Worm (Caenorhabditis elegans) whole organism, young adult: ENCODE data around the gene F35E8.6.

Experiments
- B0019.2 ChIP-seq: fragments of 200-800 bp; sonication (Bioruptor generic); conservative IDR thresholded peaks from 2 replicates; pipeline ENCODE4 v1.3.6; 2022; ENCODE audit warnings: missing genetic modification reagents, missing genetic modification characterization, missing compliant biosample characterization
- B0035.1 ChIP-seq: sonication (generic microtip); optimal IDR thresholded peaks from 2 replicates; lab custom pipeline; 2016; ENCODE audit warnings: missing genetic modification characterization, mild to moderate bottlenecking, missing compliant biosample characterization, missing genotype, missing genetic modification reagents
- C06A6.2 ChIP-seq: fragments of 200-800 bp; sonication (Bioruptor generic); conservative IDR thresholded peaks from 2 replicates; pipeline ENCODE4 v1.3.6; 2022; ENCODE audit warnings: missing genetic modification characterization, missing compliant biosample characterization
- C17E4.6 ChIP-seq: fragments of 200-800 bp; sonication (Bioruptor generic); IDR thresholded peaks from 2 replicates; pipeline ENCODE4 v1.3.6; 2022; ENCODE audit warnings: missing genetic modification reagents, missing genetic modification characterization, missing compliant biosample characterization
- F22D6.2 ChIP-seq: sonication (generic microtip); optimal IDR thresholded peaks from 2 replicates; lab custom pipeline; 2016; ENCODE audit warnings: mild to moderate bottlenecking, missing genetic modification characterization, missing compliant biosample characterization
- F55B11.4 ChIP-seq: sonication (generic microtip); optimal IDR thresholded peaks from 2 replicates; lab custom pipeline; 2016; ENCODE audit warnings: missing compliant biosample characterization, missing genetic modification characterization, borderline replicate concordance; ENCODE audit not compliant: insufficient read depth
- K11D2.4 ChIP-seq: fragments of 200-800 bp; sonication (Bioruptor generic); IDR thresholded peaks from 2 replicates; pipeline ENCODE4 v1.3.6; 2022; ENCODE audit warnings: missing genetic modification reagents, missing genetic modification characterization, missing compliant biosample characterization
- Y53F4B.3 ChIP-seq: fragments of 200-800 bp; sonication (Bioruptor generic); IDR thresholded peaks from 2 replicates; pipeline ENCODE4 v1.3.6; 2022; ENCODE audit warnings: missing genetic modification reagents, missing genetic modification characterization, missing compliant biosample characterization
- Y67H2A.10 ChIP-seq: fragments of 200-800 bp; sonication (Bioruptor generic); conservative IDR thresholded peaks from 2 replicates; pipeline ENCODE4 v1.3.6; 2022; ENCODE audit warnings: missing genetic modification reagents, missing genetic modification characterization, missing compliant biosample characterization
- Y79H2A.3 ChIP-seq: fragments of 200-800 bp; sonication (Bioruptor generic); conservative IDR thresholded peaks from 2 replicates; pipeline ENCODE4 v1.3.6; 2022; ENCODE audit warnings: missing genetic modification reagents, missing genetic modification characterization, missing compliant biosample characterization
- Y95B8A.8 ChIP-seq: fragments of 200-800 bp; sonication (Bioruptor generic); IDR thresholded peaks from 2 replicates; pipeline ENCODE4 v1.3.6; 2022; ENCODE audit warnings: missing genetic modification reagents, missing genetic modification characterization, missing compliant biosample characterization
- akir-1 ChIP-seq: fragments of 200-800 bp; sonication (Bioruptor generic); optimal IDR thresholded peaks from 2 replicates; lab custom pipeline; 2018; ENCODE audit warnings: mild to moderate bottlenecking, missing genetic modification characterization, moderate library complexity, missing compliant biosample characterization
- athp-1 ChIP-seq: sonication (generic microtip); optimal IDR thresholded peaks from 2 replicates; lab custom pipeline; 2017; ENCODE audit warnings: mild to moderate bottlenecking, missing genetic modification characterization, missing compliant biosample characterization
- attf-5 ChIP-seq: fragments of 200-800 bp; sonication (Bioruptor generic); optimal IDR thresholded peaks from 2 replicates; lab custom pipeline; 2018; ENCODE audit warnings: mild to moderate bottlenecking, missing genetic modification characterization, missing compliant biosample characterization
- attf-6 ChIP-seq: fragments of 200-800 bp; sonication (Bioruptor generic); IDR thresholded peaks from 2 replicates; pipeline ENCODE4 v1.3.6; 2022; ENCODE audit warnings: missing genetic modification reagents, missing genetic modification characterization, missing compliant biosample characterization
- ceh-27 ChIP-seq: fragments of 200-800 bp; sonication (Bioruptor generic); optimal IDR thresholded peaks from 2 replicates; lab custom pipeline; 2018; ENCODE audit warnings: mild to moderate bottlenecking, missing genetic modification characterization, moderate library complexity, missing compliant biosample characterization
- ceh-58 ChIP-seq: fragments of 200-800 bp; sonication (Bioruptor generic); IDR thresholded peaks from 2 replicates; pipeline ENCODE4 v1.3.6; 2022; ENCODE audit warnings: missing genetic modification characterization, missing compliant biosample characterization
- ceh-91 ChIP-seq: fragments of 200-800 bp; sonication (Bioruptor generic); IDR thresholded peaks from 2 replicates; pipeline ENCODE4 v1.3.6; 2022; ENCODE audit warnings: missing genetic modification reagents, missing genetic modification characterization, missing compliant biosample characterization
- egl-18 ChIP-seq: fragments of 200-800 bp; sonication (Bioruptor generic); IDR thresholded peaks from 2 replicates; pipeline ENCODE4 v1.3.6; 2022; ENCODE audit warnings: missing genetic modification reagents, missing genetic modification characterization, missing compliant biosample characterization
- egrh-3 ChIP-seq: fragments of 200-800 bp; sonication (Bioruptor generic); IDR thresholded peaks from 2 replicates; pipeline ENCODE4 v1.3.6; 2022; ENCODE audit warnings: missing genetic modification reagents, missing genetic modification characterization, missing compliant biosample characterization
- hlh-26 ChIP-seq: fragments of 200-800 bp; sonication (Bioruptor generic); conservative IDR thresholded peaks from 2 replicates; pipeline ENCODE4 v1.3.6; 2022; ENCODE audit warnings: missing genetic modification reagents, missing genetic modification characterization, missing compliant biosample characterization
- hmg-1.2 ChIP-seq: fragments of 200-800 bp; sonication (Bioruptor generic); IDR thresholded peaks from 2 replicates; pipeline ENCODE4 v1.3.6; 2022; ENCODE audit warnings: missing genetic modification reagents, missing genetic modification characterization, missing compliant biosample characterization
- hsf-1 ChIP-seq: fragments of 200-800 bp; sonication (Bioruptor generic); IDR thresholded peaks from 2 replicates; pipeline ENCODE4 v1.3.6; 2022; ENCODE audit warnings: missing genetic modification reagents, missing genetic modification characterization, missing compliant biosample characterization
- lag-1 ChIP-seq: fragments of 200-800 bp; sonication (Bioruptor generic); IDR thresholded peaks from 2 replicates; pipeline ENCODE4 v1.3.6; 2022; ENCODE audit warnings: missing genetic modification reagents, missing genetic modification characterization, missing compliant biosample characterization
- lin-35 ChIP-seq, 3 experiments: fragments of 150-350 bp in 2 of 3; sonication (generic microtip) in 1 of 3; optimal IDR thresholded peaks; 2 replicates each; lab custom pipeline; 2014 to 2018; ENCODE audit warnings: missing biosample characterization in 3 of 3, missing genetic modification characterization in 3 of 3, missing genetic modification reagents in 3 of 3
- lin-54 ChIP-seq: fragments of 200-800 bp; sonication (Bioruptor generic); optimal IDR thresholded peaks from 2 replicates; lab custom pipeline; 2018; ENCODE audit warnings: mild to moderate bottlenecking, missing genetic modification characterization, missing compliant biosample characterization
- madf-3 ChIP-seq: fragments of 200-800 bp; sonication (Bioruptor generic); IDR thresholded peaks from 2 replicates; pipeline ENCODE4 v1.3.6; 2022; ENCODE audit warnings: missing genetic modification reagents, missing genetic modification characterization, missing compliant biosample characterization
- mes-4 ChIP-seq: sonication (generic microtip); optimal IDR thresholded peaks from 2 replicates; lab custom pipeline; 2016; ENCODE audit warnings: missing genotype, missing genetic modification characterization, missing compliant biosample characterization
- nfya-2 ChIP-seq: fragments of 200-800 bp; sonication (Bioruptor generic); IDR thresholded peaks from 2 replicates; pipeline ENCODE4 v1.3.6; 2022; ENCODE audit warnings: missing genetic modification reagents, missing genetic modification characterization, missing compliant biosample characterization
- nfyb-1 ChIP-seq: fragments of 200-800 bp; sonication (Bioruptor generic); IDR thresholded peaks from 2 replicates; pipeline ENCODE4 v1.3.6; 2022; ENCODE audit warnings: missing genetic modification reagents, missing genetic modification characterization, missing compliant biosample characterization
- nhr-179 ChIP-seq: sonication (generic microtip); optimal IDR thresholded peaks from 2 replicates; lab custom pipeline; 2016; ENCODE audit warnings: mild to moderate bottlenecking, missing genetic modification characterization, missing compliant biosample characterization
- nhr-27 ChIP-seq: fragments of 200-800 bp; sonication (Bioruptor generic); optimal IDR thresholded peaks from 2 replicates; lab custom pipeline; 2018; ENCODE audit warnings: mild to moderate bottlenecking, missing genetic modification characterization, moderate library complexity, missing compliant biosample characterization
- pbrm-1 ChIP-seq: fragments of 200-800 bp; sonication (Bioruptor generic); IDR thresholded peaks from 2 replicates; pipeline ENCODE4 v1.3.6; 2022; ENCODE audit warnings: missing genetic modification reagents, missing genetic modification characterization, missing compliant biosample characterization
- pha-4 ChIP-seq: fragments of 150-350 bp; sonication (generic microtip); optimal IDR thresholded peaks from 2 replicates; lab custom pipeline; 2014; ENCODE audit warnings: missing biosample characterization, missing genetic modification reagents, missing genetic modification characterization
- rcor-1 ChIP-seq: fragments of 200-800 bp; sonication (Bioruptor generic); IDR thresholded peaks from 2 replicates; pipeline ENCODE4 v1.3.6; 2022; ENCODE audit warnings: missing genetic modification reagents, missing genetic modification characterization, missing compliant biosample characterization
- sea-2 ChIP-seq: fragments of 200-800 bp; sonication (Bioruptor generic); IDR thresholded peaks from 2 replicates; pipeline ENCODE4 v1.3.6; 2022; ENCODE audit warnings: missing genetic modification characterization, missing compliant biosample characterization
- somi-1 ChIP-seq: fragments of 200-800 bp; sonication (Bioruptor generic); optimal IDR thresholded peaks from 2 replicates; lab custom pipeline; 2018; ENCODE audit warnings: mild to moderate bottlenecking, missing genetic modification characterization, missing compliant biosample characterization
- sptf-2 ChIP-seq: fragments of 200-800 bp; sonication (Bioruptor generic); optimal IDR thresholded peaks from 2 replicates; lab custom pipeline; 2018; ENCODE audit warnings: mild to moderate bottlenecking, missing genetic modification characterization, missing compliant biosample characterization
- tlf-1 ChIP-seq: fragments of 200-800 bp; sonication (Bioruptor generic); optimal IDR thresholded peaks from 2 replicates; lab custom pipeline; 2018; ENCODE audit warnings: mild to moderate bottlenecking, missing genetic modification characterization, missing compliant biosample characterization
- ztf-25 ChIP-seq: fragments of 200-800 bp; sonication (Bioruptor generic); IDR thresholded peaks from 2 replicates; pipeline ENCODE4 v1.3.6; 2022; ENCODE audit warnings: missing genetic modification reagents, missing genetic modification characterization, missing compliant biosample characterization

F35E8.6 gene

ce11 chrV:15891761-15892160, 20.2 kb upstream of the F35E8.6 start, which contains the start of gene T06C12.12 (continued):
- TF ChIP-seq athp-1 (tag; lab: Kevin White, UChicago) (no peak), ceh-58 (GFP tag; lab: Robert Waterston, UW) (no peak), nhr-27 (tag; lab: Kevin White, UChicago) (no peak)
- TF ChIP-seq, all 124 proteins: peak for 0

- no peak for TF ChIP-seq nfyb-1
These were observed 19.3 kb upstream of the F35E8.6 start, which contains the start of gene T06C12.11 for ce11 chrV:15892696-15893095. TSS of gene T06C12.11 (plus strand) at chrV:15892996.

- TF ChIP-seq ceh-27 (GFP tag; lab: Kevin White, UChicago) (no peak), ceh-91 (GFP tag; lab: Robert Waterston, UW) (no peak), egrh-3 (GFP tag; lab: Robert Waterston, UW) (no peak), K11D2.4 (no peak), pha-4 (tag; lab: Kevin White, UChicago) (no peak), C17E4.6 (GFP tag; lab: Robert Waterston, UW) (no peak), nhr-27 (tag; lab: Kevin White, UChicago) (no peak), egl-18 (GFP tag; lab: Robert Waterston, UW) (no peak), attf-6 (GFP tag; lab: Robert Waterston, UW) (no peak), hsf-1 (GFP tag; lab: Robert Waterston, UW) (no peak), madf-3 (GFP tag; lab: Robert Waterston, UW) (no peak), Y95B8A.8 (GFP tag; lab: Robert Waterston, UW) (no peak), hmg-1.2 (no peak), B0019.2 (GFP tag; lab: Robert Waterston, UW) (no peak), nfya-2 (GFP tag; lab: Robert Waterston, UW) (no peak), C06A6.2 (GFP tag; lab: Robert Waterston, UW) (no peak), Y53F4B.3 (GFP tag; lab: Robert Waterston, UW) (no peak), tlf-1 (GFP tag; lab: Kevin White, UChicago) (no peak)
These were observed 15.3 kb upstream of the F35E8.6 start, which contains the start of gene nhr-213 for ce11 chrV:15896671-15897070. TSS of gene nhr-213 (minus strand) at chrV:15896771.

ce11 chrV:15897696-15898095, 14.3 kb upstream of the F35E8.6 start, which contains the start of gene str-60:
TSS of gene str-60 (plus strand) at chrV:15897996.
- TF ChIP-seq pbrm-1 (GFP tag; lab: Robert Waterston, UW), result no peak
- no peak for TF ChIP-seq sptf-2 (GFP tag; lab: Kevin White, UChicago)
- TF ChIP-seq ztf-25, result no peak

ce11 chrV:15899696-15900095, 12.3 kb upstream of the F35E8.6 start, which contains the start of gene T06C12.14:
TSS of gene T06C12.14 (plus strand) at chrV:15899996.
- TF ChIP-seq F22D6.2 (tag; lab: Kevin White, UChicago) (no peak), mes-4 (tag; lab: Kevin White, UChicago) (no peak)
- TF ChIP-seq, all 124 proteins: peak for 0

- TF ChIP-seq Y67H2A.10 (no peak), hmg-1.2 (no peak), B0035.1 (tag; lab: Kevin White, UChicago) (no peak), lin-54 (GFP tag; lab: Kevin White, UChicago) (no peak), lag-1 (no peak), F55B11.4 (tag; lab: Kevin White, UChicago) (no peak), rcor-1 (GFP tag; lab: Robert Waterston, UW) (no peak), egrh-3 (GFP tag; lab: Robert Waterston, UW) (no peak), nhr-179 (tag; lab: Kevin White, UChicago) (no peak), hlh-26 (no peak), lin-35 (GFP tag; optimal IDR thresholded peaks at IDR 0.05; lab: Kevin White, UChicago) (no peak), pbrm-1 (GFP tag; lab: Robert Waterston, UW) (no peak), akir-1 (GFP tag; lab: Kevin White, UChicago) (no peak), Y79H2A.3 (GFP tag; lab: Robert Waterston, UW) (no peak), attf-5 (GFP tag; lab: Kevin White, UChicago) (no peak), somi-1 (no peak), pha-4 (tag; lab: Kevin White, UChicago) (no peak), sea-2 (GFP tag; lab: Robert Waterston, UW) (no peak)
These were observed 11.4 kb upstream of the F35E8.6 start for ce11 chrV:15900564-15900963.
